Fruit fly (Drosophila melanogaster): ENCODE measurements around the gene CG12674.

DNA sequence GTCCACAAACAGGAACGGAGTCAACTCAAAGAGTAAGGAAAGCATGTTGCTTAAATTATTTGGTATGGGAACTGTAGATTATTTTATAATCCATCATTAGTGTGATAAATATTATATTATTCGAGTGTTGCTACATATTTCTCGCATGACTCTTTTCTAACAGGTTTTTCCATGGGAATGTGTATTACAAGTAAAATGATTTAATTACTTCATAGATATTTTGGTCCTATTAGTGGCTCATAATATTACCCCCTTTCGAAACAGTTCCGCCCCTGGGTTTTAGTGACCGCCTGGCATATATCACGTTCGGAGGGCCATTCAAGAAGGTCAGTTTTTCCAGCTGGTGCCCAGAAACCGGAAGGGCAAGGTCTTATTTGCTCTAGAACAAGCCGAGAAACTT is 47.6 kb upstream of the CG12674 start:
- no peak for TF ChIP-seq CG14711 (tag; optimal IDR thresholded peaks at IDR 0.05)
- no peak for TF ChIP-seq Mnt (GFP tag; optimal IDR thresholded peaks at IDR 0.05)
- no peak for TF ChIP-seq CG5204 (GFP tag; optimal IDR thresholded peaks at IDR 0.05)
- TF ChIP-seq kay (GFP tag; ENCODE audit: borderline replicate concordance): no peak
- TF ChIP-seq Crg-1 (GFP tag; optimal IDR thresholded peaks at IDR 0.05): no peak
- no peak for TF ChIP-seq CG1620 (GFP tag; optimal IDR thresholded peaks at IDR 0.05)
